Worm (Caenorhabditis elegans) whole organism, L4/young adult: ENCODE results near the gene T06D4.1.

Experiments used
- W03F9.2 ChIP-seq: fragments of 150-350 bp; optimal IDR thresholded peaks from 2 replicates; lab custom pipeline; 2014; ENCODE audit warnings: missing biosample characterization, missing genetic modification characterization
- dao-5 ChIP-seq: sonication (generic microtip); optimal IDR thresholded peaks from 2 replicates; lab custom pipeline; 2016; ENCODE audit warnings: missing genotype, missing genetic modification characterization, moderate library complexity, missing compliant biosample characterization
- him-1 ChIP-seq: sonication (generic microtip); optimal IDR thresholded peaks from 2 replicates; lab custom pipeline; 2016; ENCODE audit warnings: missing genotype, missing genetic modification reagents, missing genetic modification characterization, missing compliant biosample characterization

DNA sequence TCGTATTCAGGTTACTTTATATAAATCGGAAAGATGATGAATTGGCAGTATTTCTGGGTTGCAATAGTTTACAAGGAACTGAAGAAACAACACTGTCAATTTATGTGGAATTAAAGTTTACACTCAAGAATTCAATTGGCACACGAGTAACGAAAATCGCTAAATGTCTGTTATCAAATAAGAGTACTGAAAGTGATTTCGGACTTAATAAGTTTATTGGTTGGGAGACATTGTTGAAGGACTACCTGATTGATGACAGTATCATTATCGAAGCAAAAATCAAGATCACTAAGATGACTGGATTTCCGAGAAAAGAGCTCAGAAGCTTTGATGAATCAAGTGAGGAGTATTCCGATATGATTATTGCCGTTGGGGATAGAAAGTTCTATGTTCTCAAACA, 6.3 kb upstream of the T06D4.1 start:
- TF ChIP-seq dao-5 (tag; lab: Kevin White, UChicago): no peak
- TF ChIP-seq him-1: no peak
- TF ChIP-seq W03F9.2 (tag; lab: Kevin White, UChicago): no peak
